Fruit fly (Drosophila melanogaster): ENCODE results near the gene Pfrx.

Pfrx gene

DNA sequence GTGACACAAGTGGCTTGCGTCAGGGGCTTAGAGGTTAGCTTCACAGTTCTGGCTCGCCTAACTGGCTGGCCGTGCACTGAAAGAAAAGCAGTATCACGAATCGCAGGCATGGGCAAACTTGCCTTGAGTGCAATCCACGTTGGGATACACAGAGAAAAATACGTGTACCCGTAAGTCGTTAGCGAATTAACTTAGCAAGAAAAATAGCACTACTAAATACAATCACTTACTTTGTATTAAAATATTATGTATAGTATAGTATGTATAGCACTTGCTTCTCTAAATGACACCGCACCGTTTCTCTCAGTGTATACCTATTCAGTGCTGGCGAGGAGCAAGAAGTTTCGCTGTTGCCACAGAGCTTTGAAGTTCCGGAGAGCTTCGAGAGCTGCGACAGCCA lies 42.2 kb upstream of the Pfrx start (continued):
- TF ChIP-seq cwo (GFP tag; optimal IDR thresholded peaks at IDR 0.05) (peak; percentile 42), Dll (GFP tag; IDR thresholded peaks at IDR 0.05; ENCODE audit: partially characterized antibody) (no peak), CG34376 (GFP tag; optimal IDR thresholded peaks at IDR 0.05) (no peak), pfk (GFP tag; optimal IDR thresholded peaks at IDR 0.05) (no peak), CG15011 (GFP tag; optimal IDR thresholded peaks at IDR 0.05) (no peak), ase (GFP tag; IDR thresholded peaks at IDR 0.05) (no peak), grn (GFP tag; optimal IDR thresholded peaks at IDR 0.05) (no peak), jing (GFP tag; optimal IDR thresholded peaks at IDR 0.05) (peak; percentile 20), tio (GFP tag; optimal IDR thresholded peaks at IDR 0.05) (no peak), CG14710 (tag; optimal IDR thresholded peaks at IDR 0.05) (no peak), B-H1 (GFP tag; IDR thresholded peaks at IDR 0.05) (no peak), fd102C (GFP tag; optimal IDR thresholded peaks at IDR 0.05) (no peak), Meics (GFP tag; optimal IDR thresholded peaks at IDR 0.05) (peak; percentile 63), psq (GFP tag; optimal IDR thresholded peaks at IDR 0.05) (no peak), CG33557 (GFP tag; optimal IDR thresholded peaks at IDR 0.05) (no peak), CG5245 (GFP tag; optimal IDR thresholded peaks at IDR 0.05) (peak; percentile 22), CG32772 (GFP tag; IDR thresholded peaks at IDR 0.05) (no peak), CG11093 (GFP tag; IDR thresholded peaks at IDR 0.05) (no peak), lbe (GFP tag; optimal IDR thresholded peaks at IDR 0.05) (no peak), Elba2 (GFP tag; optimal IDR thresholded peaks at IDR 0.05) (no peak), pb (GFP tag; optimal IDR thresholded peaks at IDR 0.05) (no peak), scrt (GFP tag; optimal IDR thresholded peaks at IDR 0.05) (peak; percentile 34), CG8478 (optimal IDR thresholded peaks at IDR 0.05) (no peak), hkb (optimal IDR thresholded peaks at IDR 0.05) (no peak), hkb (GFP tag; IDR thresholded peaks at IDR 0.05) (peak; percentile 59; the same call in 1 of the 2 replicates), HmgD (GFP tag; optimal IDR thresholded peaks at IDR 0.05) (no peak), CG7372 (GFP tag; IDR thresholded peaks at IDR 0.05) (no peak), Dip3 (GFP tag; optimal IDR thresholded peaks at IDR 0.05) (no peak), bab2 (GFP tag; optimal IDR thresholded peaks at IDR 0.05) (no peak), HLH54F (GFP tag; optimal IDR thresholded peaks at IDR 0.05) (no peak), CG15073 (GFP tag; optimal IDR thresholded peaks at IDR 0.05) (no peak), Kr (GFP tag; optimal IDR thresholded peaks at IDR 0.05) (no peak), MTF-1 (GFP tag; optimal IDR thresholded peaks at IDR 0.05; ENCODE audit: borderline replicate concordance) (no peak), Doc3 (GFP tag; IDR thresholded peaks at IDR 0.05; ENCODE audit: partially characterized antibody) (no peak), ERR (GFP tag; optimal IDR thresholded peaks at IDR 0.05) (no peak), CG11560 (tag; IDR thresholded peaks at IDR 0.05) (0 out of 3 replicates have a peak, but pooled peaks have one; percentile 17), grau (tag; optimal IDR thresholded peaks at IDR 0.05) (peak; percentile 54), Myb (GFP tag; optimal IDR thresholded peaks at IDR 0.05) (no peak), CG7745 (tag; optimal IDR thresholded peaks at IDR 0.05) (no peak), nmo (GFP tag; optimal IDR thresholded peaks at IDR 0.05) (peak; percentile 47), CG5180 (GFP tag; optimal IDR thresholded peaks at IDR 0.05) (no peak), h (optimal IDR thresholded peaks at IDR 0.05) (no peak), CG12236 (GFP tag; optimal IDR thresholded peaks at IDR 0.05) (no peak), pho (GFP tag; optimal IDR thresholded peaks at IDR 0.05) (no peak), danr (GFP tag; IDR thresholded peaks at IDR 0.05) (0 out of 2 replicates have a peak, but pooled peaks have one; percentile 20), D (optimal IDR thresholded peaks at IDR 0.05) (no peak), D (GFP tag; optimal IDR thresholded peaks at IDR 0.05) (no peak), Fer3 (tag; optimal IDR thresholded peaks at IDR 0.05) (peak; percentile 47), bsh (GFP tag; optimal IDR thresholded peaks at IDR 0.05) (peak in 1 of 2 experiments; percentile 37), slbo (GFP tag; IDR thresholded peaks at IDR 0.05) (peak; percentile 53), CG31365 (tag; optimal IDR thresholded peaks at IDR 0.05) (no peak), CG11398 (GFP tag; optimal IDR thresholded peaks at IDR 0.05) (no peak), jigr1 (GFP tag; IDR thresholded peaks at IDR 0.05) (no peak)
